Fruit fly (Drosophila melanogaster): ENCODE data around the gene Nipsnap.
A peak's percentile ranks its signal among the peaks of the same experiment; 100 is the strongest.

Gene Nipsnap

dm6 chrX:16088279-16088678 lies 14.9 kb upstream of the Nipsnap start (continued):
- no peak for TF ChIP-seq NC2β (GFP tag; optimal IDR thresholded peaks at IDR 0.05)
- peak in 1 of 2 experiments; percentile 7 for TF ChIP-seq Hr51 (GFP tag; optimal IDR thresholded peaks at IDR 0.05)
- TF ChIP-seq Spps (tag; optimal IDR thresholded peaks at IDR 0.05), result no peak
- TF ChIP-seq fd3F (GFP tag; optimal IDR thresholded peaks at IDR 0.05), result peak; percentile 4
- no peak for TF ChIP-seq Camta (GFP tag; optimal IDR thresholded peaks at IDR 0.05)
- no peak for TF ChIP-seq eyg (GFP tag; optimal IDR thresholded peaks at IDR 0.05)
- no peak for TF ChIP-seq sima (GFP tag; optimal IDR thresholded peaks at IDR 0.05)
- peak; percentile 15 for TF ChIP-seq CG2712 (tag; optimal IDR thresholded peaks at IDR 0.05)
- TF ChIP-seq sisA (GFP tag; IDR thresholded peaks at IDR 0.05), result no peak
- peak; percentile 21 for TF ChIP-seq gem (tag; optimal IDR thresholded peaks at IDR 0.05)
- no peak for TF ChIP-seq z (GFP tag; IDR thresholded peaks at IDR 0.05)
- TF ChIP-seq mam (GFP tag; optimal IDR thresholded peaks at IDR 0.05), result no peak
- TF ChIP-seq Hmr (GFP tag; optimal IDR thresholded peaks at IDR 0.05), result peak; percentile 13
- peak; percentile 13 for TF ChIP-seq CG3281 (GFP tag; optimal IDR thresholded peaks at IDR 0.05)
- no peak for TF ChIP-seq Hmx (GFP tag; optimal IDR thresholded peaks at IDR 0.05)
- no peak for TF ChIP-seq Nf-YC (tag; optimal IDR thresholded peaks at IDR 0.05)
- no peak for TF ChIP-seq vfl (GFP tag; optimal IDR thresholded peaks at IDR 0.05)
- TF ChIP-seq Doc3 (GFP tag; IDR thresholded peaks at IDR 0.05; ENCODE audit: partially characterized antibody), result no peak
- no peak for TF ChIP-seq CG7987 (GFP tag; optimal IDR thresholded peaks at IDR 0.05)
- TF ChIP-seq CG9727 (GFP tag; optimal IDR thresholded peaks at IDR 0.05), result no peak
- TF ChIP-seq BtbVII (GFP tag; optimal IDR thresholded peaks at IDR 0.05), result peak; percentile 13
- no peak for TF ChIP-seq so (GFP tag; IDR thresholded peaks at IDR 0.05)
- no peak for TF ChIP-seq CG30020 (tag; optimal IDR thresholded peaks at IDR 0.05)
- no peak for TF ChIP-seq insv (GFP tag; optimal IDR thresholded peaks at IDR 0.05)
- no peak for TF ChIP-seq CG17361 (GFP tag; IDR thresholded peaks at IDR 0.05)
- no peak for TF ChIP-seq CG17186 (GFP tag; optimal IDR thresholded peaks at IDR 0.05)
- no peak for TF ChIP-seq CG8359 (GFP tag; optimal IDR thresholded peaks at IDR 0.05; ENCODE audit: borderline replicate concordance)
- peak; percentile 4 for TF ChIP-seq CG11504 (tag; optimal IDR thresholded peaks at IDR 0.05)
- TF ChIP-seq CG10565 (GFP tag; optimal IDR thresholded peaks at IDR 0.05), result no peak
- no peak for TF ChIP-seq CG9876 (GFP tag; optimal IDR thresholded peaks at IDR 0.05)
- peak; percentile 20 for TF ChIP-seq CG1233 (GFP tag; optimal IDR thresholded peaks at IDR 0.05)

- TF ChIP-seq wek (GFP tag; optimal IDR thresholded peaks at IDR 0.05) (no peak), fd102C (GFP tag; optimal IDR thresholded peaks at IDR 0.05) (no peak), p53 (GFP tag; optimal IDR thresholded peaks at IDR 0.05) (no peak), Lim3 (GFP tag; IDR thresholded peaks at IDR 0.05) (no peak), tin (GFP tag; optimal IDR thresholded peaks at IDR 0.05) (no peak), yki (optimal IDR thresholded peaks at IDR 0.05) (peak; percentile 13), danr (GFP tag; IDR thresholded peaks at IDR 0.05) (no peak), CG17568 (GFP tag; optimal IDR thresholded peaks at IDR 0.05) (no peak), CG1233 (GFP tag; optimal IDR thresholded peaks at IDR 0.05) (no peak), cg (GFP tag; optimal IDR thresholded peaks at IDR 0.05) (peak; percentile 75), CG3995 (GFP tag; optimal IDR thresholded peaks at IDR 0.05) (no peak), CG14441 (GFP tag; IDR thresholded peaks at IDR 0.05) (no peak), Fer3 (tag; optimal IDR thresholded peaks at IDR 0.05) (no peak), Myb (GFP tag; optimal IDR thresholded peaks at IDR 0.05) (no peak), gsb-n (tag; optimal IDR thresholded peaks at IDR 0.05) (no peak), dpn (GFP tag; optimal IDR thresholded peaks at IDR 0.05) (no peak), CG13624 (GFP tag; optimal IDR thresholded peaks at IDR 0.05) (no peak), Side (GFP tag; optimal IDR thresholded peaks at IDR 0.05) (no peak), Dip3 (GFP tag; optimal IDR thresholded peaks at IDR 0.05) (no peak), CG3163 (GFP tag; optimal IDR thresholded peaks at IDR 0.05) (no peak), abd-A (tag; optimal IDR thresholded peaks at IDR 0.05) (peak; percentile 21), Six4 (GFP tag; optimal IDR thresholded peaks at IDR 0.05) (no peak), CG18476 (GFP tag; optimal IDR thresholded peaks at IDR 0.05) (no peak)
Measured at dm6 chrX:16087496-16087895, 14.1 kb upstream of the Nipsnap start.

All from whole organism, embryonic.